Fruit fly (Drosophila melanogaster) whole organism, prepupa: ENCODE results near the gene CG7582.

Source experiments
- Blimp-1 ChIP-seq: fragments of 200-800 bp; sonication (Bioruptor generic); optimal IDR thresholded peaks from 3 replicates; lab custom pipeline; 2017; ENCODE audit warnings: missing biosample characterization, missing genetic modification characterization, mild to moderate bottlenecking, moderate library complexity, missing genetic modification reagents
- CG10631 ChIP-seq: fragments of 200-800 bp; sonication (Bioruptor generic); optimal IDR thresholded peaks from 2 replicates; lab custom pipeline; 2016; ENCODE audit warnings: missing biosample characterization, missing genetic modification characterization
- CG10669 ChIP-seq: fragments of 200-800 bp; sonication (Bioruptor generic); optimal IDR thresholded peaks from 3 replicates; lab custom pipeline; 2018; ENCODE audit warnings: missing biosample characterization, mild to moderate bottlenecking, missing genetic modification characterization, moderate library complexity
- CG11294 ChIP-seq: fragments of 200-800 bp; sonication (Bioruptor generic); IDR thresholded peaks from 2 replicates; pipeline ENCODE4 v1.3.6; 2022; ENCODE audit warnings: missing biosample characterization, missing genetic modification characterization
- CG11762 ChIP-seq: fragments of 200-800 bp; sonication (Bioruptor generic); optimal IDR thresholded peaks from 3 replicates; lab custom pipeline; 2016; ENCODE audit warnings: missing biosample characterization, missing genetic modification characterization; ENCODE audit not compliant: insufficient read depth
- CG11902 ChIP-seq: fragments of 200-800 bp; sonication (Bioruptor generic); optimal IDR thresholded peaks from 3 replicates; lab custom pipeline; 2016; ENCODE audit warnings: missing biosample characterization, missing genetic modification characterization
- CG15336 ChIP-seq: fragments of 200-800 bp; sonication (Bioruptor generic); IDR thresholded peaks from 2 replicates; pipeline ENCODE4 v1.3.6; 2022; ENCODE audit warnings: missing biosample characterization, missing genetic modification characterization
- CG1621 ChIP-seq: fragments of 200-800 bp; sonication (Bioruptor generic); optimal IDR thresholded peaks from 3 replicates; lab custom pipeline; 2018; ENCODE audit warnings: missing biosample characterization, mild to moderate bottlenecking, missing genetic modification characterization
- CG16779 ChIP-seq: fragments of 200-800 bp; sonication (Bioruptor generic); optimal IDR thresholded peaks from 3 replicates; lab custom pipeline; 2017; ENCODE audit warnings: missing biosample characterization, mild to moderate bottlenecking, missing genetic modification characterization
- CG3032 ChIP-seq: fragments of 200-800 bp; optimal IDR thresholded peaks from 2 replicates; lab custom pipeline; 2019; ENCODE audit warnings: missing biosample characterization, mild to moderate bottlenecking, missing genetic modification characterization, moderate library complexity
- CG34406 ChIP-seq: fragments of 200-800 bp; sonication (Bioruptor generic); optimal IDR thresholded peaks from 3 replicates; lab custom pipeline; 2016; ENCODE audit warnings: missing biosample characterization, missing genetic modification characterization
- CG3919 ChIP-seq: fragments of 200-800 bp; sonication (Bioruptor generic); optimal IDR thresholded peaks from 3 replicates; lab custom pipeline; 2016; ENCODE audit warnings: missing biosample characterization, missing genetic modification characterization
- CG6163 ChIP-seq: fragments of 200-800 bp; sonication (Bioruptor generic); IDR thresholded peaks from 3 replicates; pipeline ENCODE4 v1.3.6; 2022; ENCODE audit warnings: missing biosample characterization, missing genetic modification characterization
- CG6808 ChIP-seq: fragments of 200-800 bp; sonication (Bioruptor generic); optimal IDR thresholded peaks from 3 replicates; lab custom pipeline; 2017; ENCODE audit warnings: missing biosample characterization, missing genetic modification characterization, mild to moderate bottlenecking, moderate library complexity, missing genetic modification reagents
- CG6854 ChIP-seq: fragments of 200-800 bp; sonication (Bioruptor generic); optimal IDR thresholded peaks from 2 replicates; lab custom pipeline; 2017; ENCODE audit warnings: missing biosample characterization, mild to moderate bottlenecking, missing genetic modification characterization
- CG7368 ChIP-seq: fragments of 200-800 bp; sonication (Bioruptor generic); optimal IDR thresholded peaks from 3 replicates; lab custom pipeline; 2016; ENCODE audit warnings: missing biosample characterization, missing genetic modification characterization
- CG8119 ChIP-seq: fragments of 200-800 bp; sonication (Bioruptor generic); IDR thresholded peaks from 3 replicates; pipeline ENCODE4 v1.3.6; 2022; ENCODE audit warnings: missing biosample characterization, missing genetic modification characterization
- CG8319 ChIP-seq: fragments of 200-800 bp; sonication (Bioruptor generic); optimal IDR thresholded peaks from 3 replicates; lab custom pipeline; 2016; ENCODE audit warnings: missing biosample characterization, missing genetic modification characterization
- CG8632 ChIP-seq: fragments of 200-800 bp; sonication (Bioruptor generic); optimal IDR thresholded peaks from 3 replicates; lab custom pipeline; 2016; ENCODE audit warnings: missing biosample characterization, missing genetic modification characterization
- CG9139 ChIP-seq: fragments of 200-800 bp; sonication (Bioruptor generic); optimal IDR thresholded peaks from 3 replicates; lab custom pipeline; 2017; ENCODE audit warnings: missing biosample characterization, mild to moderate bottlenecking, missing genetic modification characterization
- Eip75B ChIP-seq: fragments of 200-800 bp; sonication (Bioruptor generic); optimal IDR thresholded peaks from 3 replicates; lab custom pipeline; 2016; ENCODE audit warnings: missing biosample characterization, missing genetic modification characterization
- Eip93F ChIP-seq: fragments of 200-800 bp; sonication (Bioruptor generic); optimal IDR thresholded peaks from 2 replicates; lab custom pipeline; 2016; ENCODE audit warnings: missing biosample characterization, mild to moderate bottlenecking, missing genetic modification characterization
- Ets21C ChIP-seq: fragments of 200-800 bp; sonication (Bioruptor generic); optimal IDR thresholded peaks from 3 replicates; lab custom pipeline; 2016; ENCODE audit warnings: missing biosample characterization, missing genetic modification characterization
- Ets96B ChIP-seq: fragments of 200-800 bp; optimal IDR thresholded peaks from 2 replicates; lab custom pipeline; 2019; ENCODE audit warnings: missing biosample characterization, mild to moderate bottlenecking, missing genetic modification characterization, moderate library complexity
- Gug ChIP-seq: fragments of 200-800 bp; sonication (Bioruptor generic); IDR thresholded peaks from 2 replicates; pipeline ENCODE4 v1.3.6; 2022; ENCODE audit warnings: missing biosample characterization, missing genetic modification characterization
- Hr38 ChIP-seq: sonication (Bioruptor generic); optimal IDR thresholded peaks from 2 replicates; lab custom pipeline; 2016; ENCODE audit warnings: missing biosample characterization, missing genetic modification characterization
- Hr4 ChIP-seq: fragments of 200-800 bp; sonication (Bioruptor generic); optimal IDR thresholded peaks from 3 replicates; lab custom pipeline; 2016; ENCODE audit warnings: missing biosample characterization, missing genetic modification characterization
- OdsH ChIP-seq: fragments of 200-800 bp; sonication (Bioruptor generic); optimal IDR thresholded peaks from 3 replicates; lab custom pipeline; 2016; ENCODE audit warnings: missing biosample characterization, missing genetic modification characterization
- Smox ChIP-seq: fragments of 200-800 bp; sonication (Bioruptor generic); optimal IDR thresholded peaks from 3 replicates; lab custom pipeline; 2016; ENCODE audit warnings: missing biosample characterization, missing genetic modification characterization
- Sox102F ChIP-seq: fragments of 200-800 bp; sonication (Bioruptor generic); optimal IDR thresholded peaks from 2 replicates; lab custom pipeline; 2016; ENCODE audit warnings: missing biosample characterization, mild to moderate bottlenecking, missing genetic modification characterization
- Sox14 ChIP-seq: fragments of 200-800 bp; sonication (Bioruptor generic); optimal IDR thresholded peaks from 3 replicates; lab custom pipeline; 2016; ENCODE audit warnings: missing biosample characterization, missing genetic modification characterization
- Sox15 ChIP-seq: fragments of 200-800 bp; sonication (Bioruptor generic); optimal IDR thresholded peaks from 3 replicates; lab custom pipeline; 2016; ENCODE audit warnings: missing biosample characterization, missing genetic modification characterization
- achi ChIP-seq: fragments of 200-800 bp; sonication (Bioruptor generic); optimal IDR thresholded peaks from 3 replicates; lab custom pipeline; 2016; ENCODE audit warnings: missing biosample characterization, missing genetic modification characterization
- cyc ChIP-seq: fragments of 200-800 bp; sonication (Bioruptor generic); optimal IDR thresholded peaks from 3 replicates; lab custom pipeline; 2016; ENCODE audit warnings: missing biosample characterization, missing genetic modification characterization
- dac ChIP-seq: fragments of 200-800 bp; sonication (Bioruptor generic); optimal IDR thresholded peaks from 2 replicates; lab custom pipeline; 2017; ENCODE audit warnings: missing biosample characterization, mild to moderate bottlenecking, missing genetic modification characterization
- dsx ChIP-seq: fragments of 200-800 bp; optimal IDR thresholded peaks from 3 replicates; lab custom pipeline; 2019; ENCODE audit warnings: missing biosample characterization, mild to moderate bottlenecking, missing genetic modification characterization, moderate library complexity; ENCODE audit not compliant: poor library complexity, severe bottlenecking
- eg ChIP-seq: fragments of 200-800 bp; sonication (Bioruptor generic); IDR thresholded peaks from 3 replicates; pipeline ENCODE4 v1.3.6; 2022; ENCODE audit warnings: missing biosample characterization, missing genetic modification characterization
- esn ChIP-seq: fragments of 200-800 bp; sonication (Bioruptor generic); optimal IDR thresholded peaks from 2 replicates; lab custom pipeline; 2016; ENCODE audit warnings: missing biosample characterization, mild to moderate bottlenecking, missing genetic modification characterization, moderate library complexity
- pdm3 ChIP-seq: fragments of 200-800 bp; sonication (Bioruptor generic); optimal IDR thresholded peaks from 3 replicates; lab custom pipeline; 2016; ENCODE audit warnings: missing biosample characterization, missing genetic modification characterization
- spab ChIP-seq: fragments of 200-800 bp; sonication (Bioruptor generic); optimal IDR thresholded peaks from 2 replicates; lab custom pipeline; 2017; ENCODE audit warnings: missing biosample characterization, mild to moderate bottlenecking, missing genetic modification characterization, missing genetic modification reagents
- ss ChIP-seq, 2 experiments: fragments of 200-800 bp; sonication (Bioruptor generic); optimal IDR thresholded peaks; 2 replicates in 1 of 2; 3 replicates in 1 of 2; lab custom pipeline; 2017 to 2018; ENCODE audit warnings: mild to moderate bottlenecking in 2 of 2, missing biosample characterization in 2 of 2, missing genetic modification characterization in 2 of 2, moderate library complexity in 1 of 2
- svp ChIP-seq: fragments of 200-800 bp; sonication (Bioruptor generic); peaks from one replicate; lab custom pipeline; 2016; ENCODE audit warnings: missing biosample characterization, missing genetic modification characterization

CG7582 gene

DNA sequence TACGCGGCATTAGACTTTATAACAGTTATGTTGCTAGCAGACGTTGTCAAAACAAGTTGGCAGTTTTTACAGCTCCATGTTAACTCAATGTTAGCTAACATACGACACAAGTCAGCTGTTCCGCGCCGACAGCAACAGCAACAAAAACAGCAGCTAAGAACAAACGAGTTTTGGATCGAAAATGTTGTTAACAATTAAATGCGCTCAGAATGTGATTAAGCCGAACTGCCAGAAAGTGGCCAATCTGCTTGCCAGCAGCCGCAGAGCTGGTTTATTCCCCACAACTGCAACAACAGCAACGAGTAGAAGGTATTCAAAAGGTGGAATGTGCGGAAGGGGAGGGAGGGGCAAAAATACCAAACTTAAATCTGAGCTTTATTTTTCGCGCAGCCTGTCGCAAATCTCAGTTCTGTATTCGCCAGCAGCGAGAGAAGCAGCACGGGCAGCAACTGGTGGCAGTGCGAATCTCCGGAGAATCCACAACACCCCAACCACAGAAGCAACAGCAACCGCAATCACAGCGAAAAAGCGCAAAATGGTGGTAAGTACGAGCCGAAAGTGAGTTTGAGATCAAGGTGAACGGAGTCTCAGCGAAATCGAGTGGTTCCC, 41.1 kb upstream of the CG7582 start, which contains the start of gene Pcd (continued):
- no peak for TF ChIP-seq CG34406 (GFP tag; lab: Kevin White, UChicago)
- TF ChIP-seq Gug (GFP tag; lab: Robert Waterston, UW) = no peak
- no peak for TF ChIP-seq CG8119
- no peak for TF ChIP-seq Smox (GFP tag; lab: Kevin White, UChicago)
- peak; percentile 67 for TF ChIP-seq CG6854 (GFP tag; lab: Kevin White, UChicago)
- no peak for TF ChIP-seq Sox102F (GFP tag; lab: Kevin White, UChicago)
- no peak for TF ChIP-seq CG11902 (GFP tag; lab: Kevin White, UChicago)
- no peak for TF ChIP-seq cyc (GFP tag; lab: Kevin White, UChicago)
- TF ChIP-seq OdsH (GFP tag; lab: Kevin White, UChicago) = no peak
- TF ChIP-seq CG3032 (tag; lab: Kevin White, UChicago) = no peak
- no peak for TF ChIP-seq Ets21C (GFP tag; lab: Kevin White, UChicago)
- TF ChIP-seq Sox14 = no peak
- TF ChIP-seq Eip93F = no peak
- no peak for TF ChIP-seq CG6808
- peak; percentile 47 for TF ChIP-seq dsx (GFP tag; lab: Kevin White, UChicago)
- peak; percentile 87 for TF ChIP-seq svp (GFP tag; lab: Kevin White, UChicago)
- TF ChIP-seq CG10631 (GFP tag; lab: Kevin White, UChicago) = no peak
- no peak for TF ChIP-seq spab
- no peak for TF ChIP-seq CG3919 (GFP tag; lab: Kevin White, UChicago)
- TF ChIP-seq dac (GFP tag; lab: Kevin White, UChicago) = no peak

DNA sequence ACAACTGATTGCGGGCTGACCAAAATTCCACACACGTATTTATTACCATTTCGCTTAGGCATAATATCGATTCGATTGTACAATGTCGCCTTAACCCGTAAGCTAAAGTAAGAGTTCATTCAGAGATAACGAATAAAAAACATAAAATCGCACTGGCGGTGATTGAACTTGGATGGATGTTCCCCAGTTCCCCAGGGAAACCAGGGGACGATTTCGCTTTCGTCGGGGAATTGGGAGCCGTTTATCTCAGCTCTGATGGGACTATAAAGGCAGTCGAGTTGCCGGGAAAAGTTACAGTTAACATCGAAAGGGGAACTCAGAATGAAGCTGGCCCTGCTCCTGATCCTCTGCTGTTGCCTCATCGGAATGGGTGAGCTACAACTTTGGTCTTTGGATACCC, 40.2 kb upstream of the CG7582 start, which contains the start of gene CG34296:
TSS of gene CG34296 (plus strand) at position 301 of the 400 bp plus-strand sequence.
- TF ChIP-seq CG16779 = no peak
- no peak for TF ChIP-seq CG11762 (GFP tag; lab: Kevin White, UChicago)
- TF ChIP-seq CG6854 (GFP tag; lab: Kevin White, UChicago) = no peak
- TF ChIP-seq CG8632 (GFP tag; lab: Kevin White, UChicago) = no peak
- TF ChIP-seq CG34406 (GFP tag; lab: Kevin White, UChicago) = no peak
- no peak for TF ChIP-seq CG1621
- TF ChIP-seq Ets96B = no peak
- no peak for TF ChIP-seq ss (GFP tag; optimal IDR thresholded peaks at IDR 0.05; lab: Kevin White, UChicago)
- TF ChIP-seq Sox15 = no peak
- no peak for TF ChIP-seq achi (GFP tag; lab: Kevin White, UChicago)

DNA sequence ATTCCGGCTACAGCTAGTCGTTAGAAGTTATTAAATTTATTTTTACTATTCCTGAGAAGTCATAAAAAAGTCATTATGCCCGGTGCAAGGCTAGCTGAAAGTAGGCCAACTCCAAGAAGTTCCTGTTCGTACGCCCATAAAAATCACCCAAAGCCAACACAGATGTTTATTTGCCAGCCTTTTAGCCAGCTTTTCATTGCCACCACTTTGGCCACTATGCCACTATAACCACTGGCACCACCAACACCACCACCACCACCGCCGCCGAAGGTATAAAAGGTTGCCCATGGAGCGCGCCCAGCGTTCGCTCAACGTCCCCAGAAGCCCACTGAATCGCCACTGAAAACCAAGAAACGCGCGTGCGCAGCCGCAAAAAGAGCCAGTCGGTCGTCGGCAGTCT, 36.3 kb upstream of the CG7582 start, which contains the start of gene CG15506:
TSS of gene CG15506 (plus strand) at position 301 of the 400 bp plus-strand sequence.
- TF ChIP-seq pdm3 (GFP tag; lab: Kevin White, UChicago) (no peak), CG15336 (0 out of 2 replicates have a peak, but pooled peaks have one; percentile 7), CG6163 (GFP tag; lab: Robert Waterston, UW) (0 out of 3 replicates have a peak, but pooled peaks have one; percentile 11), ss (GFP tag; optimal IDR thresholded peaks at IDR 0.05; lab: Kevin White, UChicago) (peak in 1 of 2 experiments; percentile 33), CG8119 (0 out of 3 replicates have a peak, but pooled peaks have one; percentile 25), eg (0 out of 3 replicates have a peak, but pooled peaks have one; percentile 36)

DNA sequence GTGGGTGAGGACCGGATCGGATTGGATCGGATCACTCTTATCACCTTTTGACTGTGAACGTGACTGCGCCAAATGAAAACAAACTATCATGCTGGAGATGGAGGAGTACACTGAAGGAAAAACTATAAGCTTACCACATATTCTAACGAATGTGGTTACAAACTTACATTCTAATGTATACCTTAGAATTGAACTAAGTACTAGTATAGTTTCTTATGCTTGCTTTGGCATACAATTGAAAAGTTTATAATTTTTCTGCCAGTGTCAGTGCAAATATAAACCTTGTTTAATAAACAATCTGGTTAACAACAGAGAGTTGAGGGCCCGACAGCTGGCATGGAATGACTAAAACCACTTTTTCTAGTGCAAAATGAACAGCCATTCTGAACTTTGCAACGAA, 35.4 kb upstream of the CG7582 start:
- TF ChIP-seq CG6854 (GFP tag; lab: Kevin White, UChicago) (no peak), Blimp-1 (GFP tag; lab: Kevin White, UChicago) (no peak), CG15336 (peak; percentile 63), CG8632 (GFP tag; lab: Kevin White, UChicago) (no peak), esn (GFP tag; lab: Kevin White, UChicago) (no peak), Eip75B (GFP tag; lab: Kevin White, UChicago) (no peak), svp (GFP tag; lab: Kevin White, UChicago) (no peak), CG11762 (GFP tag; lab: Kevin White, UChicago) (no peak), CG11294 (GFP tag; lab: Robert Waterston, UW) (peak; percentile 33; the same call in 1 of the 2 replicates), dac (GFP tag; lab: Kevin White, UChicago) (peak; percentile 27), CG16779 (no peak), spab (no peak), ss (GFP tag; optimal IDR thresholded peaks at IDR 0.05; lab: Kevin White, UChicago) (no peak), dsx (GFP tag; lab: Kevin White, UChicago) (no peak), CG1621 (no peak), Ets21C (GFP tag; lab: Kevin White, UChicago) (no peak), CG9139 (no peak), CG10669 (GFP tag; lab: Kevin White, UChicago) (no peak), CG8319 (GFP tag; lab: Kevin White, UChicago) (no peak), OdsH (GFP tag; lab: Kevin White, UChicago) (peak; percentile 24), Gug (GFP tag; lab: Robert Waterston, UW) (peak; percentile 47), cyc (GFP tag; lab: Kevin White, UChicago) (no peak), Hr38 (GFP tag; lab: Kevin White, UChicago) (no peak), Hr4 (GFP tag; lab: Kevin White, UChicago) (peak; percentile 72), Sox14 (no peak), CG6163 (GFP tag; lab: Robert Waterston, UW) (peak; percentile 45; the same call in 2 of the 3 replicates), CG7368 (GFP tag; lab: Kevin White, UChicago) (no peak)
